Fruit fly (Drosophila melanogaster) whole organism, prepupa: ENCODE data around the gene unc80.

ENCODE experiments used
- CG1621 ChIP-seq: fragments of 200-800 bp; sonication (Bioruptor generic); optimal IDR thresholded peaks from 3 replicates; lab custom pipeline; 2018; ENCODE audit warnings: missing biosample characterization, mild to moderate bottlenecking, missing genetic modification characterization
- CG16779 ChIP-seq: fragments of 200-800 bp; sonication (Bioruptor generic); optimal IDR thresholded peaks from 3 replicates; lab custom pipeline; 2017; ENCODE audit warnings: missing biosample characterization, mild to moderate bottlenecking, missing genetic modification characterization
- CG3032 ChIP-seq: fragments of 200-800 bp; optimal IDR thresholded peaks from 2 replicates; lab custom pipeline; 2019; ENCODE audit warnings: missing biosample characterization, mild to moderate bottlenecking, missing genetic modification characterization, moderate library complexity
- CG31627 ChIP-seq: fragments of 200-800 bp; sonication (Bioruptor generic); optimal IDR thresholded peaks from 3 replicates; lab custom pipeline; 2016; ENCODE audit warnings: missing biosample characterization, missing genetic modification characterization
- CG3919 ChIP-seq: fragments of 200-800 bp; sonication (Bioruptor generic); optimal IDR thresholded peaks from 3 replicates; lab custom pipeline; 2016; ENCODE audit warnings: missing biosample characterization, missing genetic modification characterization
- CG8632 ChIP-seq: fragments of 200-800 bp; sonication (Bioruptor generic); optimal IDR thresholded peaks from 3 replicates; lab custom pipeline; 2016; ENCODE audit warnings: missing biosample characterization, missing genetic modification characterization
- Lpt ChIP-seq: fragments of 200-800 bp; sonication (Bioruptor generic); optimal IDR thresholded peaks from 3 replicates; lab custom pipeline; 2016; ENCODE audit warnings: missing biosample characterization, missing genetic modification characterization
- Sox102F ChIP-seq: fragments of 200-800 bp; sonication (Bioruptor generic); optimal IDR thresholded peaks from 2 replicates; lab custom pipeline; 2016; ENCODE audit warnings: missing biosample characterization, mild to moderate bottlenecking, missing genetic modification characterization
- acj6 ChIP-seq: fragments of 200-800 bp; sonication (Bioruptor generic); optimal IDR thresholded peaks from 3 replicates; lab custom pipeline; 2016; ENCODE audit warnings: missing biosample characterization, missing genetic modification characterization
- salr ChIP-seq, 2 experiments: fragments of 200-800 bp; sonication (Bioruptor generic); optimal IDR thresholded peaks; 3 replicates each; lab custom pipeline; 2016 to 2018; ENCODE audit warnings: missing biosample characterization in 2 of 2, missing genetic modification characterization in 2 of 2, mild to moderate bottlenecking in 1 of 2
- topi ChIP-seq: fragments of 200-800 bp; sonication (Bioruptor generic); optimal IDR thresholded peaks from 3 replicates; lab custom pipeline; 2016; ENCODE audit warnings: missing biosample characterization, missing genetic modification characterization
- vri ChIP-seq: fragments of 200-800 bp; sonication (Bioruptor generic); optimal IDR thresholded peaks from 3 replicates; lab custom pipeline; 2016; ENCODE audit warnings: missing biosample characterization, mild to moderate bottlenecking, missing genetic modification characterization

DNA sequence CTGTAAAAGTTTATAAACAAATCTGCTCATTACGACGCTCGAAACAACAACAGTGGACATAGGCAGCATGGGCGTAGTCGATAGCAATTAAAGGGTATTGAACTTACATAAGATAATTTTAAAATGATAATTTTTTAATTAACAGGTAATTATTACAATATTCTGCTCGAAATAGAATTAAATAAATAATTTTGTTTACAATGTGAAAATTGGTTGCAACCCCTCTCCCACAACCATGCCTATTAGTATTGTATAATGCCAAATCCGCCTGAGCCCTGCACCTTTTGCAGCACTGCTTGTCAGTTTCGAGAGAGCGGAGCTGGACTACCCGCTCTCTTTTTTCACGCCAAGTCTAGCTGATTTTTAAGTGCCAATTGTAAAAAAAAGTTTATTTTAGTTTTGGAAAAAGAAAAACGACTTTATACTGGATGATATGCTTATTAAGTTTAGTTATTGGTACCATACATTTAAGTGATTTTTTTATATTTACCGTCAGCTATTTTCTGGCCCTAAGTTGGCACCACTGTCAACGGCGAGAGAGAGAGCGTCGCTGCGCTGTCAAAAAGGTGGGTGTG, 26.1 kb upstream of the unc80 start, which contains the start of the genes CG5611 and Mtl:
- TF ChIP-seq vri (GFP tag; lab: Kevin White, UChicago) (peak; percentile 98), CG8632 (GFP tag; lab: Kevin White, UChicago) (peak; percentile 100), CG16779 (peak; percentile 99), CG3919 (GFP tag; lab: Kevin White, UChicago) (peak; percentile 100), CG3032 (peak; percentile 100), CG1621 (tag; lab: Kevin White, UChicago) (peak; percentile 99), topi (peak; percentile 99), acj6 (peak; percentile 100), CG31627 (GFP tag; lab: Kevin White, UChicago) (peak; percentile 99), Lpt (peak; percentile 99), Sox102F (GFP tag; lab: Kevin White, UChicago) (peak; percentile 99), salr (GFP tag; optimal IDR thresholded peaks at IDR 0.05; lab: Kevin White, UChicago) (peak; percentile 99)
